Worm (Caenorhabditis elegans) whole organism, L3 larva: ENCODE measurements around the gene arrd-23.

Experiments
- R02D3.7 ChIP-seq: fragments of 150-350 bp; optimal IDR thresholded peaks from 2 replicates; lab custom pipeline; 2014; ENCODE audit warnings: missing biosample characterization, missing genetic modification characterization
- ZK546.5 ChIP-seq: sonication (generic microtip); optimal IDR thresholded peaks from 2 replicates; lab custom pipeline; 2017; ENCODE audit warnings: missing biosample characterization, missing genetic modification characterization
- aly-2 ChIP-seq: fragments of 150-350 bp; optimal IDR thresholded peaks from 2 replicates; lab custom pipeline; 2014; ENCODE audit warnings: missing biosample characterization, missing genetic modification characterization
- ceh-16 ChIP-seq: sonication (generic microtip); optimal IDR thresholded peaks from 2 replicates; lab custom pipeline; 2017; ENCODE audit warnings: missing biosample characterization, missing genetic modification characterization
- ceh-28 ChIP-seq: fragments of 150-350 bp; optimal IDR thresholded peaks from 2 replicates; lab custom pipeline; 2014; ENCODE audit warnings: missing biosample characterization, missing genetic modification reagents, missing genetic modification characterization
- ceh-9 ChIP-seq: sonication (generic microtip); optimal IDR thresholded peaks from 2 replicates; lab custom pipeline; 2018; ENCODE audit warnings: missing biosample characterization, missing genetic modification characterization
- daf-12 ChIP-seq: fragments of 150-350 bp; optimal IDR thresholded peaks from 2 replicates; lab custom pipeline; 2014; ENCODE audit warnings: missing biosample characterization, missing genetic modification reagents, missing genetic modification characterization
- egl-27 ChIP-seq: sonication (generic microtip); optimal IDR thresholded peaks from 4 replicates; lab custom pipeline; 2017; ENCODE audit warnings: missing biosample characterization, missing genetic modification reagents, missing genetic modification characterization
- egl-5 ChIP-seq: fragments of 150-350 bp; optimal IDR thresholded peaks from 2 replicates; lab custom pipeline; 2017; ENCODE audit warnings: missing biosample characterization, missing genetic modification reagents, missing genetic modification characterization, inconsistent platforms
- elt-1 ChIP-seq: fragments of 150-350 bp; optimal IDR thresholded peaks from 2 replicates; lab custom pipeline; 2014; ENCODE audit warnings: missing biosample characterization, missing genetic modification characterization
- elt-2 ChIP-seq: sonication (generic microtip); optimal IDR thresholded peaks from 2 replicates; lab custom pipeline; 2016; ENCODE audit warnings: missing genetic modification reagents, mild to moderate bottlenecking, missing genetic modification characterization, missing compliant biosample characterization
- elt-3 ChIP-seq, 3 experiments: fragments of 150-350 bp in 1 of 3; sonication (generic microtip) in 2 of 3; optimal IDR thresholded peaks; 2 replicates in 2 of 3; 4 replicates in 1 of 3; lab custom pipeline; 2014 to 2017; ENCODE audit warnings: missing biosample characterization in 3 of 3, missing genetic modification characterization in 3 of 3
- fkh-10 ChIP-seq: sonication (generic microtip); optimal IDR thresholded peaks from 2 replicates; lab custom pipeline; 2017; ENCODE audit warnings: missing biosample characterization, missing genetic modification reagents, missing genetic modification characterization
- fos-1 ChIP-seq: fragments of 150-350 bp; optimal IDR thresholded peaks from 2 replicates; lab custom pipeline; 2014; ENCODE audit warnings: missing biosample characterization, missing genetic modification characterization
- hmg-11 ChIP-seq: sonication (generic microtip); optimal IDR thresholded peaks from 2 replicates; lab custom pipeline; 2016; ENCODE audit warnings: missing genetic modification characterization, missing compliant biosample characterization
- jun-1 ChIP-seq: fragments of 150-350 bp; optimal IDR thresholded peaks from 2 replicates; lab custom pipeline; 2014; ENCODE audit warnings: missing biosample characterization, missing genetic modification reagents, missing genetic modification characterization
- lin-15B ChIP-seq: fragments of 150-350 bp; optimal IDR thresholded peaks from 2 replicates; lab custom pipeline; 2014; ENCODE audit warnings: missing biosample characterization, missing genetic modification characterization
- lin-39 ChIP-seq: fragments of 150-350 bp; optimal IDR thresholded peaks from 2 replicates; lab custom pipeline; 2018; ENCODE audit warnings: missing biosample characterization, missing genetic modification reagents, missing genetic modification characterization
- lsy-12 ChIP-seq: sonication (generic microtip); optimal IDR thresholded peaks from 2 replicates; lab custom pipeline; 2016; ENCODE audit warnings: mild to moderate bottlenecking, missing genetic modification characterization, missing compliant biosample characterization
- nfya-1 ChIP-seq: sonication (generic microtip); optimal IDR thresholded peaks from 2 replicates; lab custom pipeline; 2017; ENCODE audit warnings: missing genetic modification characterization, mild to moderate bottlenecking, missing compliant biosample characterization, antibody characterized with exemption, moderate library complexity; ENCODE audit not compliant: insufficient read depth
- nhr-12 ChIP-seq: fragments of 150-350 bp; optimal IDR thresholded peaks from 2 replicates; lab custom pipeline; 2014; ENCODE audit warnings: missing biosample characterization, missing genetic modification characterization
- nhr-23 ChIP-seq: fragments of 150-350 bp; optimal IDR thresholded peaks from 2 replicates; lab custom pipeline; 2014; ENCODE audit warnings: missing biosample characterization, missing genetic modification reagents, missing genetic modification characterization
- nhr-237 ChIP-seq: fragments of 150-350 bp; optimal IDR thresholded peaks from 2 replicates; lab custom pipeline; 2014; ENCODE audit warnings: missing biosample characterization, missing genetic modification characterization
- nhr-25 ChIP-seq: sonication (generic microtip); optimal IDR thresholded peaks from 2 replicates; lab custom pipeline; 2017; ENCODE audit warnings: missing biosample characterization, missing genetic modification characterization
- nhr-28 ChIP-seq: fragments of 150-350 bp; optimal IDR thresholded peaks from 2 replicates; lab custom pipeline; 2014; ENCODE audit warnings: missing biosample characterization, missing genetic modification characterization
- nhr-43 ChIP-seq: sonication (generic microtip); optimal IDR thresholded peaks from 2 replicates; lab custom pipeline; 2016; ENCODE audit warnings: mild to moderate bottlenecking, missing genetic modification characterization, missing compliant biosample characterization; ENCODE audit not compliant: poor library complexity, severe bottlenecking
- nhr-67 ChIP-seq: fragments of 150-350 bp; optimal IDR thresholded peaks from 2 replicates; lab custom pipeline; 2014; ENCODE audit warnings: missing biosample characterization, missing genetic modification characterization
- nhr-77 ChIP-seq: fragments of 150-350 bp; optimal IDR thresholded peaks from 2 replicates; lab custom pipeline; 2014; ENCODE audit warnings: missing biosample characterization, missing genetic modification characterization
- pha-4 ChIP-seq: fragments of 150-350 bp; optimal IDR thresholded peaks from 2 replicates; lab custom pipeline; 2014; ENCODE audit warnings: missing biosample characterization, missing genetic modification reagents, missing genetic modification characterization
- pqm-1 ChIP-seq: fragments of 150-350 bp; optimal IDR thresholded peaks from 2 replicates; lab custom pipeline; 2017; ENCODE audit warnings: missing biosample characterization, missing genetic modification characterization, inconsistent platforms
- sea-2 ChIP-seq: fragments of 150-350 bp; sonication (generic microtip); optimal IDR thresholded peaks from 4 replicates; lab custom pipeline; 2014; ENCODE audit warnings: missing biosample characterization, missing genetic modification reagents, missing genetic modification characterization
- snpc-4 ChIP-seq: fragments of 150-350 bp; optimal IDR thresholded peaks from 2 replicates; lab custom pipeline; 2014; ENCODE audit warnings: missing biosample characterization, missing genetic modification characterization
- tbx-2 ChIP-seq: sonication (generic microtip); optimal IDR thresholded peaks from 2 replicates; lab custom pipeline; 2016; ENCODE audit warnings: mild to moderate bottlenecking, missing genetic modification characterization, missing compliant biosample characterization
- unc-39 ChIP-seq: sonication (generic microtip); optimal IDR thresholded peaks from 4 replicates; lab custom pipeline; 2017; ENCODE audit warnings: missing biosample characterization, missing genetic modification characterization
- unc-62 ChIP-seq: fragments of 150-350 bp; sonication (generic microtip); optimal IDR thresholded peaks from 4 replicates; lab custom pipeline; 2014; ENCODE audit warnings: missing biosample characterization, missing genetic modification reagents, missing genetic modification characterization
- zag-1 ChIP-seq: fragments of 150-350 bp; optimal IDR thresholded peaks from 2 replicates; lab custom pipeline; 2014; ENCODE audit warnings: missing biosample characterization, missing genetic modification characterization
- ztf-11 ChIP-seq: fragments of 150-350 bp; optimal IDR thresholded peaks from 2 replicates; lab custom pipeline; 2014; ENCODE audit warnings: missing biosample characterization, missing genetic modification characterization
- ztf-4 ChIP-seq: fragments of 150-350 bp; optimal IDR thresholded peaks from 2 replicates; lab custom pipeline; 2014; ENCODE audit warnings: missing biosample characterization, missing genetic modification characterization

arrd-23 gene

DNA sequence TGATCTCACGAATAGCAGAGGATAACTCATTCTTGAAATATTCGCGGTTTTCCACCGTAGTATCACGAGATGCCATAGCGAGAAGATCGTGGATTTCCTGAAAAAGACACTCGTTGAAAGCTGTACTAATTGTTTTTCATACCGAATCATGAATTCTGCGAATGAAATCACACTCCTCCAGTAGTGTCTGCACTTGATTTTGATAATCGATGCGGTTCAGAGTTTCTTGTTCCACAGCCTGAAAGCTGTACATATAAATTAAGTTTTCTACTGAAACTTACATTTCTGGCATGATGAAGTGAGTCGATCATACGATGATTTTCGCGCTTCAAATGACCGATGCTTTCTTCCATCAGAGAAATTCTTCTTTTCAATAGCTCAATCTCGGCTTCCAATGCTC, 28.7 kb downstream of the arrd-23 start:
- TF ChIP-seq aly-2 (tag; lab: Kevin White, UChicago) (no peak), jun-1 (no peak)

DNA sequence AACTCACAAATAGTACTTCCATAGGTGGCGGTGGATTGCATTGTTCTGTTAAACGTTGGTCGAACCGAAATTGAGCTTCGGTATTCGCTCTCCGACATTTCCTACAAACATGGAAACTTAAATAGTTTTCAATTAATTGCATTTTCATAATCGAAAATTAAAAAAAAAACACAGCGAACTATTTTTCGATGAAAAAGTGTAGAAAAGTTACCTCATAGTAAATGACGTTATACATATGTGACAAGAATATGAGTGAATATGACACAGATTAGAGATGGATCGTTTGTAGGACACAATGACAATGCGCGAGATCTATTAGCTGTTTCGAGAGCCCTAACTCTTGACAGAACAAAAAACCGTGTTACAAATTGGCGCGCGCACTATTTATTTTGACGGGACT, 30.1 kb downstream of the arrd-23 start, which contains the start of gene ifa-4:
ifa-4 (minus strand) TSS at position 101 of the 400 bp plus-strand sequence.
- TF ChIP-seq ztf-4 (tag; lab: Kevin White, UChicago), result no peak
- TF ChIP-seq elt-1, result no peak
- no peak for TF ChIP-seq tbx-2
- no peak for TF ChIP-seq unc-62
- no peak for TF ChIP-seq nhr-43 (tag; lab: Kevin White, UChicago)

DNA sequence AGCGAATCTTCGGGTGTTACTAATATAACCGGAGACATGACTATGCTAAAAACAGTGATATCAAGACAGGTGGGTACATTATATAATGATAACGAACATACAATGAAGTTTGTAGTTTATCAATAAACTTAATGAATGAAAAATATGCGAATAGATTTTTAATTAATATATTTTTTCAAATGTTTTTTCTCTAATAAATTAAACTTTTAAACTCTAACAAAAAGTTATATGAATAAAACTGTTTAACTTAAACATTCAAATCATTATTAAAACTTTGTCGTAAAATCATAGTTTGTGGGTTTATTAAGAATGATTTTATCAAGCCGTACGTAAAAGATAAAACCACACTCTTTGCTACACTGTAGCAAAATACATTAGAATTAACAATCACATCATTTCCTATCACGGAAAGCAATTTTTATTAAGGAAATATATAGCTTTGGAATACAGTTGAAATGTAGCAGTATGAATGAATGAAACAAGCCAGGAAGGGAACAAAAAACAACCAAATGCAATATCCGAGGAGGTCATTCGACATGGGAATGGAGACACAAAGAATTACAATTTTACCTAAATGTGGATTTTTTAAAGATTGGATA, 35.3 kb downstream of the arrd-23 start, which contains the start of gene K05B2.4:
K05B2.4 (minus strand) TSS at position 51 of the 599 bp plus-strand sequence.
- TF ChIP-seq elt-3 (tag; optimal IDR thresholded peaks at IDR 0.05; lab: Kevin White, UChicago), result no peak
- no peak for TF ChIP-seq elt-1
- no peak for TF ChIP-seq pqm-1 (tag; lab: Kevin White, UChicago)
- TF ChIP-seq egl-27 (tag; lab: Kevin White, UChicago), result no peak
- TF ChIP-seq egl-5, result no peak
- TF ChIP-seq pha-4, result no peak
- TF ChIP-seq fos-1, result no peak
- no peak for TF ChIP-seq tbx-2
- TF ChIP-seq sea-2 (GFP tag; lab: Kevin White, UChicago), result no peak
- no peak for TF ChIP-seq R02D3.7 (tag; lab: Kevin White, UChicago)
- TF ChIP-seq ceh-16, result no peak
- no peak for TF ChIP-seq ZK546.5
- no peak for TF ChIP-seq nfya-1 (tag; lab: Kevin White, UChicago)
- TF ChIP-seq snpc-4 (tag; lab: Kevin White, UChicago), result no peak
- no peak for TF ChIP-seq fkh-10
- TF ChIP-seq nhr-25 (tag; lab: Kevin White, UChicago), result no peak
- TF ChIP-seq lin-39 (tag; lab: Kevin White, UChicago), result no peak
- TF ChIP-seq lsy-12 (tag; lab: Kevin White, UChicago), result no peak
- no peak for TF ChIP-seq nhr-67

DNA sequence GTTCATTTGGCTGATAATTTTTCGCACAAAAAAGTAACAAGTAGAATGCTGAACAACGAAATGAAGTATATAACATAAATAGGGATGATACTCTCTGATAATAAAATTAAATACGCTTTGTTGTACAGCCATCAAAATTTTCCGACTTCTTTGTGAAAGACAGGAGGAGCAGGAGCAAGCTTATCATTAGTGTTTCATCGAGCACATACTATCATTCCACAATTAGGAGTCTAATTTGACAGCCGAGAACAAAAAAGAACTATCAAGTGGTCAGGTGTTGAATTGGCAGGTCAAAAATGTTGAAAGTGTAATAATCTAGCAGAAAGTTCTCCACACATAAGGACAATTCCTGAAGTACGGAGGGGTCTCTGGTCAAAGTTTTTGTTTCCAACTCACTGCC, 42.4 kb downstream of the arrd-23 start:
- no peak for TF ChIP-seq nhr-12 (tag; lab: Kevin White, UChicago)
- peak; percentile 35 for TF ChIP-seq pqm-1 (tag; lab: Kevin White, UChicago)
- peak; percentile 73 for TF ChIP-seq elt-2 (tag; lab: Kevin White, UChicago)
- no peak for TF ChIP-seq nfya-1 (tag; lab: Kevin White, UChicago)

DNA sequence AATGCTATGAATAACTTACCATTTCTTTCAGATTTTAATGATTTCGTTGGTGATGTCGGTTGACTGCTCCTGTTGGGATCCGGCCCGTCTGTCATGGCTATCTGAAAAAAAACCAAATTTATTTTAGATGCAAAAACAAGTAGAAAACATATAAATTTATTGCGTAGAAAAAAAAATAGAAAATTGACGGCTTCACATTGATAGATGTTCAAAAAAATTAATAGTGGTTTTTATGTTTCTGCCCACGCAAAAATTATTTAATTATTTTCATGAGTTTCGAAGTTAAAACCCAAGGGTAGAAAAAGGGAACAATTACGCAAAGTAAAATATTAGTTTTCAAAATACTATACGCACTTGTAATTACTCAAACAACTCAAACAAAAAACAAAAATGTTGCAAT, 43.9 kb downstream of the arrd-23 start, which contains the start of gene mct-4:
mct-4 (minus strand) TSS at position 101 of the 400 bp plus-strand sequence.
- TF ChIP-seq elt-2 (tag; lab: Kevin White, UChicago), result no peak
- no peak for TF ChIP-seq fos-1
- no peak for TF ChIP-seq pha-4
- no peak for TF ChIP-seq aly-2 (tag; lab: Kevin White, UChicago)
- TF ChIP-seq snpc-4 (tag; lab: Kevin White, UChicago), result no peak
- TF ChIP-seq lin-15B (tag; lab: Kevin White, UChicago), result no peak
- no peak for TF ChIP-seq elt-1
- TF ChIP-seq nhr-28 (tag; lab: Kevin White, UChicago), result no peak
- no peak for TF ChIP-seq daf-12 (tag; lab: Kevin White, UChicago)
- TF ChIP-seq nhr-77 (tag; lab: Kevin White, UChicago), result no peak
- no peak for TF ChIP-seq unc-62
- no peak for TF ChIP-seq nhr-237
- no peak for TF ChIP-seq jun-1
- no peak for TF ChIP-seq elt-3 (tag; optimal IDR thresholded peaks at IDR 0.05; lab: Kevin White, UChicago)
- no peak for TF ChIP-seq zag-1

DNA sequence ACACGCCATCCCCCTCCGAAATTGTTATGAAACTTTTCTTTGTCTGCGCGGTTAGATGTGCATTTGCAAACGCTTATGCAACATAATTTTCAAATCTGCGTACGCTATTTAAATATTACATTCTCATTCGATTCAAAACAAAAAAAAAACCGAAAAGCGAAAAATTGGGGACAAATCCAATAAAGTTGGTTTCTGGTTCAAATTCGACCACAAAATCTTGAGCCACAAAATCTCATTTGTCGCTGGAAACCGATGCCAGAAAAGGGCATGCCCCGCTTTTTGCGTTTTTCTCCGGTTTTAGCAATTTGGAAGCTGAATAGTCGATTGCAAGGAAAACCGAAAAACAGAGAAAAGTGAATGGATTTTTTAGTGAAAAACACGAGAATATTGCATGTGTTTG, 46.3 kb downstream of the arrd-23 start:
- TF ChIP-seq nhr-28 (tag; lab: Kevin White, UChicago) (no peak), ceh-9 (tag; lab: Kevin White, UChicago) (no peak), nfya-1 (tag; lab: Kevin White, UChicago) (no peak), unc-39 (tag; lab: Kevin White, UChicago) (no peak), ztf-11 (tag; lab: Kevin White, UChicago) (no peak), ceh-28 (tag; lab: Kevin White, UChicago) (no peak), nhr-237 (no peak), lin-39 (tag; lab: Kevin White, UChicago) (no peak), fkh-10 (no peak), ceh-16 (no peak), hmg-11 (tag; lab: Kevin White, UChicago) (no peak), elt-1 (no peak), zag-1 (no peak), pqm-1 (tag; lab: Kevin White, UChicago) (no peak), nhr-12 (tag; lab: Kevin White, UChicago) (no peak), nhr-23 (tag; lab: Kevin White, UChicago) (no peak), ztf-4 (tag; lab: Kevin White, UChicago) (no peak), daf-12 (tag; lab: Kevin White, UChicago) (no peak), lin-15B (tag; lab: Kevin White, UChicago) (no peak), nhr-77 (tag; lab: Kevin White, UChicago) (no peak)
